Worm (Caenorhabditis elegans) whole organism, young adult: Measurements from ENCODE around the gene T24D5.2.

Experiments
- C06A6.2 ChIP-seq: fragments of 200-800 bp; sonication (Bioruptor generic); conservative IDR thresholded peaks from 2 replicates; pipeline ENCODE4 v1.3.6; 2022; ENCODE audit warnings: missing genetic modification characterization, missing compliant biosample characterization
- F22D6.2 ChIP-seq: sonication (generic microtip); optimal IDR thresholded peaks from 2 replicates; lab custom pipeline; 2016; ENCODE audit warnings: mild to moderate bottlenecking, missing genetic modification characterization, missing compliant biosample characterization
- F39B2.1 ChIP-seq: fragments of 200-800 bp; sonication (Bioruptor generic); IDR thresholded peaks from 2 replicates; pipeline ENCODE4 v1.3.6; 2022; ENCODE audit warnings: missing genetic modification reagents, missing genetic modification characterization, missing compliant biosample characterization
- F57C9.4 ChIP-seq: sonication (generic microtip); optimal IDR thresholded peaks from 2 replicates; lab custom pipeline; 2017; ENCODE audit warnings: mild to moderate bottlenecking, missing genetic modification characterization, missing compliant biosample characterization
- K12H6.12 ChIP-seq: fragments of 200-800 bp; sonication (Bioruptor generic); optimal IDR thresholded peaks from 2 replicates; lab custom pipeline; 2018; ENCODE audit warnings: mild to moderate bottlenecking, missing genetic modification characterization, missing compliant biosample characterization
- T07F8.4 ChIP-seq: sonication (generic microtip); optimal IDR thresholded peaks from 2 replicates; lab custom pipeline; 2016; ENCODE audit warnings: mild to moderate bottlenecking, missing genetic modification characterization, moderate library complexity, missing compliant biosample characterization
- Y67H2A.10 ChIP-seq: fragments of 200-800 bp; sonication (Bioruptor generic); conservative IDR thresholded peaks from 2 replicates; pipeline ENCODE4 v1.3.6; 2022; ENCODE audit warnings: missing genetic modification reagents, missing genetic modification characterization, missing compliant biosample characterization
- Y79H2A.3 ChIP-seq: fragments of 200-800 bp; sonication (Bioruptor generic); conservative IDR thresholded peaks from 2 replicates; pipeline ENCODE4 v1.3.6; 2022; ENCODE audit warnings: missing genetic modification reagents, missing genetic modification characterization, missing compliant biosample characterization
- Y95B8A.8 ChIP-seq: fragments of 200-800 bp; sonication (Bioruptor generic); IDR thresholded peaks from 2 replicates; pipeline ENCODE4 v1.3.6; 2022; ENCODE audit warnings: missing genetic modification reagents, missing genetic modification characterization, missing compliant biosample characterization
- ZK185.1 ChIP-seq: sonication (generic microtip); optimal IDR thresholded peaks from 2 replicates; lab custom pipeline; 2016; ENCODE audit warnings: mild to moderate bottlenecking, missing genetic modification characterization, missing compliant biosample characterization; ENCODE audit not compliant: poor library complexity, severe bottlenecking
- aptf-2 ChIP-seq: fragments of 200-800 bp; sonication (Bioruptor generic); conservative IDR thresholded peaks from 2 replicates; pipeline ENCODE4 v1.3.6; 2022; ENCODE audit warnings: missing genetic modification reagents, missing genetic modification characterization, missing compliant biosample characterization
- athp-1 ChIP-seq: sonication (generic microtip); optimal IDR thresholded peaks from 2 replicates; lab custom pipeline; 2017; ENCODE audit warnings: mild to moderate bottlenecking, missing genetic modification characterization, missing compliant biosample characterization
- attf-5 ChIP-seq: fragments of 200-800 bp; sonication (Bioruptor generic); optimal IDR thresholded peaks from 2 replicates; lab custom pipeline; 2018; ENCODE audit warnings: mild to moderate bottlenecking, missing genetic modification characterization, missing compliant biosample characterization
- ceh-40 ChIP-seq: fragments of 200-800 bp; sonication (Bioruptor generic); IDR thresholded peaks from 2 replicates; pipeline ENCODE4 v1.3.6; 2022; ENCODE audit warnings: missing genetic modification characterization, missing compliant biosample characterization
- ceh-79 ChIP-seq: sonication (generic microtip); optimal IDR thresholded peaks from 2 replicates; lab custom pipeline; 2017; ENCODE audit warnings: mild to moderate bottlenecking, missing genetic modification characterization, missing compliant biosample characterization
- chd-7 ChIP-seq: sonication (generic microtip); optimal IDR thresholded peaks from 2 replicates; lab custom pipeline; 2016; ENCODE audit warnings: mild to moderate bottlenecking, missing genetic modification characterization, moderate library complexity, missing compliant biosample characterization
- die-1 ChIP-seq: sonication (generic microtip); optimal IDR thresholded peaks from 2 replicates; lab custom pipeline; 2016; ENCODE audit warnings: missing genotype, mild to moderate bottlenecking, missing genetic modification characterization, missing compliant biosample characterization
- dox-1 ChIP-seq: fragments of 200-800 bp; sonication (Bioruptor generic); IDR thresholded peaks from 2 replicates; pipeline ENCODE4 v1.3.6; 2022; ENCODE audit warnings: missing genetic modification reagents, missing genetic modification characterization, missing compliant biosample characterization
- him-1 ChIP-seq: sonication (generic microtip); optimal IDR thresholded peaks from 2 replicates; lab custom pipeline; 2016; ENCODE audit warnings: missing genotype, missing genetic modification reagents, missing genetic modification characterization, missing compliant biosample characterization
- hmg-1.2 ChIP-seq: fragments of 200-800 bp; sonication (Bioruptor generic); IDR thresholded peaks from 2 replicates; pipeline ENCODE4 v1.3.6; 2022; ENCODE audit warnings: missing genetic modification reagents, missing genetic modification characterization, missing compliant biosample characterization
- let-607 ChIP-seq, 2 experiments: fragments of 200-800 bp in 1 of 2; sonication (Bioruptor generic) in 1 of 2; sonication (generic microtip) in 1 of 2; optimal IDR thresholded peaks; 2 replicates each; lab custom pipeline; 2016 to 2018; ENCODE audit warnings: mild to moderate bottlenecking in 2 of 2, missing compliant biosample characterization in 2 of 2, missing genetic modification characterization in 2 of 2, moderate library complexity in 2 of 2, missing genotype in 1 of 2
- lin-35 ChIP-seq, 3 experiments: fragments of 150-350 bp in 2 of 3; sonication (generic microtip) in 1 of 3; optimal IDR thresholded peaks; 2 replicates each; lab custom pipeline; 2014 to 2018; ENCODE audit warnings: missing biosample characterization in 3 of 3, missing genetic modification characterization in 3 of 3, missing genetic modification reagents in 3 of 3
- mcd-1 ChIP-seq: fragments of 200-800 bp; sonication (Bioruptor generic); IDR thresholded peaks from 2 replicates; pipeline ENCODE4 v1.3.6; 2022; ENCODE audit warnings: missing genetic modification reagents, missing genetic modification characterization, missing compliant biosample characterization
- nhr-120 ChIP-seq: fragments of 200-800 bp; sonication (Bioruptor generic); IDR thresholded peaks from 2 replicates; pipeline ENCODE4 v1.3.6; 2022; ENCODE audit warnings: missing genetic modification characterization, missing compliant biosample characterization
- nhr-179 ChIP-seq: sonication (generic microtip); optimal IDR thresholded peaks from 2 replicates; lab custom pipeline; 2016; ENCODE audit warnings: mild to moderate bottlenecking, missing genetic modification characterization, missing compliant biosample characterization
- nhr-80 ChIP-seq: sonication (generic microtip); optimal IDR thresholded peaks from 2 replicates; lab custom pipeline; 2016; ENCODE audit warnings: missing genetic modification characterization, missing compliant biosample characterization
- pbrm-1 ChIP-seq: fragments of 200-800 bp; sonication (Bioruptor generic); IDR thresholded peaks from 2 replicates; pipeline ENCODE4 v1.3.6; 2022; ENCODE audit warnings: missing genetic modification reagents, missing genetic modification characterization, missing compliant biosample characterization
- rcor-1 ChIP-seq: fragments of 200-800 bp; sonication (Bioruptor generic); IDR thresholded peaks from 2 replicates; pipeline ENCODE4 v1.3.6; 2022; ENCODE audit warnings: missing genetic modification reagents, missing genetic modification characterization, missing compliant biosample characterization
- repo-1 ChIP-seq: sonication (generic microtip); optimal IDR thresholded peaks from 2 replicates; lab custom pipeline; 2017; ENCODE audit warnings: mild to moderate bottlenecking, missing genetic modification characterization, missing compliant biosample characterization
- rpc-1 ChIP-seq, 2 experiments: fragments of 150-350 bp in 1 of 2; sonication (generic microtip) in 1 of 2; optimal IDR thresholded peaks; 2 replicates each; lab custom pipeline; 2014 to 2018; ENCODE audit warnings: missing biosample characterization in 1 of 2, missing genetic modification characterization in 1 of 2, missing genetic modification reagents in 1 of 2, missing genotype in 1 of 2
- sdz-38 ChIP-seq: sonication (generic microtip); optimal IDR thresholded peaks from 2 replicates; lab custom pipeline; 2016; ENCODE audit warnings: missing genotype, missing genetic modification characterization, missing compliant biosample characterization
- snpc-1.3 ChIP-seq: sonication (generic microtip); optimal IDR thresholded peaks from 2 replicates; lab custom pipeline; 2017; ENCODE audit warnings: missing genetic modification characterization, mild to moderate bottlenecking, missing compliant biosample characterization, antibody characterized with exemption, moderate library complexity, missing genotype, missing genetic modification reagents; ENCODE audit not compliant: insufficient read depth
- somi-1 ChIP-seq: fragments of 200-800 bp; sonication (Bioruptor generic); optimal IDR thresholded peaks from 2 replicates; lab custom pipeline; 2018; ENCODE audit warnings: mild to moderate bottlenecking, missing genetic modification characterization, missing compliant biosample characterization
- ztf-26 ChIP-seq: sonication (generic microtip); optimal IDR thresholded peaks from 2 replicates; lab custom pipeline; 2017; ENCODE audit warnings: missing genetic modification characterization, missing compliant biosample characterization
- ztf-28 ChIP-seq: fragments of 200-800 bp; sonication (Bioruptor generic); IDR thresholded peaks from 2 replicates; pipeline ENCODE4 v1.3.6; 2022; ENCODE audit warnings: missing genetic modification reagents, missing genetic modification characterization, missing compliant biosample characterization
- ztf-6 ChIP-seq: fragments of 200-800 bp; sonication (Bioruptor generic); IDR thresholded peaks from 2 replicates; pipeline ENCODE4 v1.3.6; 2022; ENCODE audit warnings: missing genetic modification reagents, missing genetic modification characterization, missing compliant biosample characterization

T24D5.2 gene

ce11 chrX:12635010-12635409 lies 48.8 kb upstream of the T24D5.2 start (continued):
- TF ChIP-seq C06A6.2 (GFP tag; lab: Robert Waterston, UW) (no peak), rcor-1 (no peak), rpc-1 (optimal IDR thresholded peaks at IDR 0.05; lab: Kevin White, UChicago) (no peak), rpc-1 (tag; optimal IDR thresholded peaks at IDR 0.05; lab: Kevin White, UChicago) (no peak), F57C9.4 (tag; lab: Kevin White, UChicago) (no peak), him-1 (tag; lab: Kevin White, UChicago) (no peak), die-1 (tag; lab: Kevin White, UChicago) (no peak), K12H6.12 (tag; lab: Kevin White, UChicago) (peak; percentile 49), ztf-26 (tag; lab: Kevin White, UChicago) (no peak), repo-1 (tag; lab: Kevin White, UChicago) (no peak), let-607 (tag; optimal IDR thresholded peaks at IDR 0.05; lab: Kevin White, UChicago) (peak in 1 of 2 experiments; percentile 9), nhr-179 (no peak), attf-5 (peak; percentile 42), ztf-6 (GFP tag; lab: Robert Waterston, UW) (no peak), ZK185.1 (peak; percentile 54), ceh-79 (no peak), Y79H2A.3 (GFP tag; lab: Robert Waterston, UW) (no peak), T07F8.4 (no peak), ceh-40 (GFP tag; lab: Robert Waterston, UW) (no peak), Y67H2A.10 (no peak), nhr-120 (no peak), F39B2.1 (GFP tag; lab: Robert Waterston, UW) (no peak), snpc-1.3 (tag; lab: Kevin White, UChicago) (no peak), hmg-1.2 (GFP tag; lab: Robert Waterston, UW) (peak; percentile 58; the same call in 1 of the 2 replicates), chd-7 (tag; lab: Kevin White, UChicago) (no peak), lin-35 (GFP tag; optimal IDR thresholded peaks at IDR 0.05; lab: Kevin White, UChicago) (no peak)

ce11 chrX:12633862-12634404 lies 47.7 kb upstream of the T24D5.2 start, which contains the start of gene ivns-1:
Gene ivns-1 (minus strand): TSS chrX:12634354.
- TF ChIP-seq nhr-80 (tag; lab: Kevin White, UChicago) (peak; percentile 66), Y95B8A.8 (GFP tag; lab: Robert Waterston, UW) (no peak), dox-1 (GFP tag; lab: Robert Waterston, UW) (0 out of 2 replicates have a peak, but pooled peaks have one; percentile 24), mcd-1 (no peak)
- TF ChIP-seq, all 124 proteins: peak for 2

ce11 chrX:12632657-12633056 lies 46.4 kb upstream of the T24D5.2 start:
- no peak for TF ChIP-seq sdz-38 (tag; lab: Kevin White, UChicago)
- TF ChIP-seq aptf-2 (GFP tag; lab: Robert Waterston, UW): no peak
- no peak for TF ChIP-seq ztf-28 (GFP tag; lab: Robert Waterston, UW)

ce11 chrX:12631446-12631845 lies 45.2 kb upstream of the T24D5.2 start:
- TF ChIP-seq athp-1 (tag; lab: Kevin White, UChicago) (no peak), F22D6.2 (no peak), pbrm-1 (GFP tag; lab: Robert Waterston, UW) (no peak), somi-1 (GFP tag; lab: Kevin White, UChicago) (peak; percentile 13), ztf-26 (tag; lab: Kevin White, UChicago) (no peak)
